Fruit fly (Drosophila melanogaster) whole organism, embryonic: ENCODE data around the gene Sfp33A2.

ENCODE experiments used
- Adf1 ChIP-seq: fragments of 200-800 bp; sonication (Bioruptor generic); IDR thresholded peaks from 2 replicates; pipeline ENCODE4 v1.3.6; 2022; ENCODE audit warnings: missing biosample characterization, missing genetic modification characterization
- B-H2 ChIP-seq: fragments of 200-800 bp; sonication (Bioruptor generic); optimal IDR thresholded peaks from 2 replicates; lab custom pipeline; 2018; ENCODE audit warnings: missing biosample characterization, mild to moderate bottlenecking, missing genetic modification characterization
- Bteb2 ChIP-seq: fragments of 200-800 bp; sonication (Bioruptor generic); optimal IDR thresholded peaks from 2 replicates; lab custom pipeline; 2016; ENCODE audit warnings: missing biosample characterization, missing genetic modification characterization
- CG10321 ChIP-seq: fragments of 200-800 bp; sonication (Bioruptor generic); IDR thresholded peaks from 2 replicates; pipeline ENCODE4 v1.3.6; 2022; ENCODE audit warnings: missing biosample characterization, missing genetic modification characterization
- CG11504 ChIP-seq: fragments of 200-800 bp; sonication (Bioruptor generic); optimal IDR thresholded peaks from 3 replicates; lab custom pipeline; 2019; ENCODE audit warnings: missing biosample characterization, mild to moderate bottlenecking, missing genetic modification characterization, moderate library complexity
- CG12744 ChIP-seq: fragments of 200-800 bp; sonication (Bioruptor generic); optimal IDR thresholded peaks from 2 replicates; lab custom pipeline; 2016; ENCODE audit warnings: missing biosample characterization, missing genetic modification characterization
- CG13894 ChIP-seq: fragments of 200-800 bp; sonication (Bioruptor generic); optimal IDR thresholded peaks from 3 replicates; lab custom pipeline; 2018; ENCODE audit warnings: missing biosample characterization, mild to moderate bottlenecking, missing genetic modification characterization, moderate library complexity
- CG15514 ChIP-seq: fragments of 200-800 bp; sonication (Bioruptor generic); optimal IDR thresholded peaks from 3 replicates; lab custom pipeline; 2017; ENCODE audit warnings: missing biosample characterization, missing genetic modification characterization, mild to moderate bottlenecking, moderate library complexity, missing genetic modification reagents
- CG16813 ChIP-seq: fragments of 200-800 bp; sonication (Bioruptor generic); IDR thresholded peaks from 3 replicates; pipeline ENCODE4 v1.3.6; 2022; ENCODE audit warnings: missing biosample characterization, missing genetic modification characterization; ENCODE audit not compliant: partially characterized antibody
- CG18011 ChIP-seq: fragments of 200-800 bp; sonication (Bioruptor generic); optimal IDR thresholded peaks from 2 replicates; lab custom pipeline; 2017; ENCODE audit warnings: missing biosample characterization, missing genetic modification characterization, mild to moderate bottlenecking, moderate library complexity, missing genotype
- CG18476 ChIP-seq: fragments of 200-800 bp; sonication (Bioruptor generic); optimal IDR thresholded peaks from 2 replicates; lab custom pipeline; 2016; ENCODE audit warnings: missing biosample characterization, mild to moderate bottlenecking, missing genetic modification characterization
- CG2120 ChIP-seq: fragments of 200-800 bp; sonication (Bioruptor generic); optimal IDR thresholded peaks from 3 replicates; lab custom pipeline; 2016; ENCODE audit warnings: missing biosample characterization, missing genetic modification characterization
- CG32772 ChIP-seq: fragments of 200-800 bp; sonication (Bioruptor generic); IDR thresholded peaks from 2 replicates; pipeline ENCODE4 v1.3.6; 2022; ENCODE audit warnings: missing biosample characterization, missing genetic modification characterization
- CG34224 ChIP-seq: fragments of 200-800 bp; sonication (Bioruptor generic); IDR thresholded peaks from 3 replicates; pipeline ENCODE4 v1.3.6; 2022; ENCODE audit warnings: missing biosample characterization, missing genetic modification characterization; ENCODE audit not compliant: partially characterized antibody
- CG3847 ChIP-seq: fragments of 200-800 bp; sonication (Bioruptor generic); IDR thresholded peaks from 2 replicates; pipeline ENCODE4 v1.3.6; 2022; ENCODE audit warnings: missing biosample characterization, missing genetic modification characterization
- CG4282 ChIP-seq: fragments of 200-800 bp; sonication (Bioruptor generic); optimal IDR thresholded peaks from 2 replicates; lab custom pipeline; 2016; ENCODE audit warnings: missing biosample characterization, missing genetic modification characterization
- CG6689 ChIP-seq: fragments of 200-800 bp; sonication (Bioruptor generic); IDR thresholded peaks from 2 replicates; pipeline ENCODE4 v1.3.6; 2022; ENCODE audit warnings: missing biosample characterization, missing genetic modification characterization
- CG7556 ChIP-seq: fragments of 200-800 bp; sonication (Bioruptor generic); optimal IDR thresholded peaks from 2 replicates; lab custom pipeline; 2017; ENCODE audit warnings: missing biosample characterization, mild to moderate bottlenecking, missing genetic modification characterization
- CG7839 ChIP-seq: fragments of 200-800 bp; sonication (Bioruptor generic); optimal IDR thresholded peaks from 3 replicates; lab custom pipeline; 2018; ENCODE audit warnings: missing biosample characterization, mild to moderate bottlenecking, missing genetic modification characterization, moderate library complexity
- CG9876 ChIP-seq: fragments of 200-800 bp; sonication (Bioruptor generic); optimal IDR thresholded peaks from 2 replicates; lab custom pipeline; 2016; ENCODE audit warnings: missing biosample characterization, missing genetic modification characterization
- CG9932 ChIP-seq: fragments of 200-800 bp; sonication (Bioruptor generic); IDR thresholded peaks from 2 replicates; pipeline ENCODE4 v1.3.6; 2022; ENCODE audit warnings: missing biosample characterization, missing genetic modification characterization
- Dbx ChIP-seq: fragments of 200-800 bp; sonication (Bioruptor generic); IDR thresholded peaks from 3 replicates; pipeline ENCODE4 v1.3.6; 2022; ENCODE audit warnings: missing biosample characterization, missing genetic modification characterization
- Dref ChIP-seq: fragments of 200-800 bp; sonication (Bioruptor generic); IDR thresholded peaks from 2 replicates; pipeline ENCODE4 v1.3.6; 2022; ENCODE audit warnings: missing biosample characterization, missing genetic modification characterization
- Ets65A ChIP-seq: fragments of 200-800 bp; sonication (Bioruptor generic); peaks from one replicate; lab custom pipeline; 2016; ENCODE audit warnings: missing biosample characterization, missing genetic modification characterization
- H15 ChIP-seq: fragments of 200-800 bp; sonication (Bioruptor generic); IDR thresholded peaks from 3 replicates; pipeline ENCODE4 v1.3.6; 2022; ENCODE audit warnings: missing biosample characterization, missing genetic modification characterization
- HmgD ChIP-seq: fragments of 200-800 bp; sonication (Bioruptor generic); optimal IDR thresholded peaks from 3 replicates; lab custom pipeline; 2016; ENCODE audit warnings: missing biosample characterization, missing genetic modification characterization
- Mad ChIP-seq: fragments of 200-800 bp; sonication (Bioruptor generic); optimal IDR thresholded peaks from 2 replicates; lab custom pipeline; 2016; ENCODE audit warnings: missing biosample characterization, missing genetic modification characterization
- Med ChIP-seq: fragments of 200-800 bp; sonication (Bioruptor generic); peaks from one replicate; lab custom pipeline; 2016; ENCODE audit warnings: missing biosample characterization, missing genetic modification characterization, mild to moderate bottlenecking, inconsistent platforms, moderate library complexity
- Myb ChIP-seq: fragments of 200-800 bp; sonication (Bioruptor generic); optimal IDR thresholded peaks from 2 replicates; lab custom pipeline; 2016; ENCODE audit warnings: missing biosample characterization, missing genetic modification characterization
- Optix ChIP-seq: fragments of 200-800 bp; sonication (Bioruptor generic); IDR thresholded peaks from 3 replicates; pipeline ENCODE4 v1.3.6; 2022; ENCODE audit warnings: missing biosample characterization, missing genetic modification characterization
- Pdp1 ChIP-seq, 2 experiments: fragments of 200-800 bp; sonication (Bioruptor generic); optimal IDR thresholded peaks; 3 replicates each; lab custom pipeline; 2016; ENCODE audit warnings: missing biosample characterization in 2 of 2, missing genetic modification characterization in 2 of 2, mild to moderate bottlenecking in 1 of 2, moderate library complexity in 1 of 2
- Rfx ChIP-seq: fragments of 200-800 bp; sonication (Bioruptor generic); IDR thresholded peaks from 2 replicates; pipeline ENCODE4 v1.3.6; 2022; ENCODE audit warnings: missing biosample characterization, missing genetic modification characterization
- Trl ChIP-seq, 3 experiments: fragments of >200 bp in 2 of 3; fragments of 200-800 bp in 1 of 3; sonication (Bioruptor generic) in 1 of 3; optimal IDR thresholded peaks; 2 replicates in 1 of 3; 3 replicates in 2 of 3; lab custom pipeline; 2016 to 2017; ENCODE audit warnings: missing biosample characterization in 1 of 3, missing genetic modification characterization in 1 of 3
- abd-A ChIP-seq: fragments of 200-800 bp; sonication (Bioruptor generic); optimal IDR thresholded peaks from 3 replicates; lab custom pipeline; 2019; ENCODE audit warnings: missing biosample characterization, mild to moderate bottlenecking, missing genetic modification characterization, moderate library complexity
- bcd ChIP-seq: fragments of 200-800 bp; sonication (Bioruptor generic); optimal IDR thresholded peaks from 2 replicates; lab custom pipeline; 2017; ENCODE audit warnings: missing biosample characterization, mild to moderate bottlenecking, missing genetic modification characterization
- btn ChIP-seq: fragments of 200-800 bp; sonication (Bioruptor generic); optimal IDR thresholded peaks from 2 replicates; lab custom pipeline; 2016; ENCODE audit warnings: missing biosample characterization, missing genetic modification characterization
- crp ChIP-seq, 2 experiments: fragments of 200-800 bp; sonication (Bioruptor generic); optimal IDR thresholded peaks; 2 replicates in 1 of 2; 3 replicates in 1 of 2; lab custom pipeline; 2017; ENCODE audit warnings: missing biosample characterization in 2 of 2, missing genetic modification characterization in 2 of 2, mild to moderate bottlenecking in 1 of 2, moderate library complexity in 1 of 2
- dimm ChIP-seq: fragments of 200-800 bp; sonication (Bioruptor generic); IDR thresholded peaks from 2 replicates; pipeline ENCODE4 v1.3.6; 2022; ENCODE audit warnings: missing biosample characterization, missing genetic modification characterization
- dm ChIP-seq: fragments of 200-800 bp; sonication (Bioruptor generic); optimal IDR thresholded peaks from 3 replicates; lab custom pipeline; 2016; ENCODE audit warnings: missing biosample characterization, missing genetic modification characterization
- ewg ChIP-seq: fragments of 200-800 bp; sonication (Bioruptor generic); optimal IDR thresholded peaks from 3 replicates; lab custom pipeline; 2017; ENCODE audit warnings: mild to moderate bottlenecking, missing biosample characterization, missing genetic modification reagents, missing genetic modification characterization
- gsb ChIP-seq: fragments of 200-800 bp; sonication (Bioruptor generic); IDR thresholded peaks from 2 replicates; pipeline ENCODE4 v1.3.6; 2022; ENCODE audit warnings: missing biosample characterization, missing genetic modification characterization
- hkb ChIP-seq, 2 experiments: fragments of 200-800 bp in 1 of 2; fragments of >200 bp in 1 of 2; sonication (Bioruptor generic) in 1 of 2; IDR thresholded peaks in 1 of 2; optimal IDR thresholded peaks in 1 of 2; 2 replicates each; pipeline versions ENCODE4 v1.3.6 to Lab custom; 2017 to 2022; ENCODE audit warnings: missing biosample characterization in 1 of 2, missing genetic modification characterization in 1 of 2
- jigr1 ChIP-seq: fragments of 200-800 bp; sonication (Bioruptor generic); IDR thresholded peaks from 3 replicates; pipeline ENCODE4 v1.3.6; 2022; ENCODE audit warnings: missing biosample characterization, missing genetic modification characterization
- ken ChIP-seq: fragments of 200-800 bp; sonication (Bioruptor generic); IDR thresholded peaks from 3 replicates; pipeline ENCODE4 v1.3.6; 2022; ENCODE audit warnings: missing biosample characterization, missing genetic modification characterization
- nmo ChIP-seq: fragments of 200-800 bp; sonication (Bioruptor generic); optimal IDR thresholded peaks from 2 replicates; lab custom pipeline; 2018; ENCODE audit warnings: missing biosample characterization, mild to moderate bottlenecking, missing genetic modification characterization, moderate library complexity
- pho ChIP-seq: fragments of 200-800 bp; sonication (Bioruptor generic); optimal IDR thresholded peaks from 2 replicates; lab custom pipeline; 2016; ENCODE audit warnings: missing biosample characterization, missing genetic modification characterization
- tin ChIP-seq: fragments of 200-800 bp; sonication (Bioruptor generic); optimal IDR thresholded peaks from 3 replicates; lab custom pipeline; 2016; ENCODE audit warnings: missing biosample characterization, missing genetic modification characterization

Sfp33A2 gene

DNA sequence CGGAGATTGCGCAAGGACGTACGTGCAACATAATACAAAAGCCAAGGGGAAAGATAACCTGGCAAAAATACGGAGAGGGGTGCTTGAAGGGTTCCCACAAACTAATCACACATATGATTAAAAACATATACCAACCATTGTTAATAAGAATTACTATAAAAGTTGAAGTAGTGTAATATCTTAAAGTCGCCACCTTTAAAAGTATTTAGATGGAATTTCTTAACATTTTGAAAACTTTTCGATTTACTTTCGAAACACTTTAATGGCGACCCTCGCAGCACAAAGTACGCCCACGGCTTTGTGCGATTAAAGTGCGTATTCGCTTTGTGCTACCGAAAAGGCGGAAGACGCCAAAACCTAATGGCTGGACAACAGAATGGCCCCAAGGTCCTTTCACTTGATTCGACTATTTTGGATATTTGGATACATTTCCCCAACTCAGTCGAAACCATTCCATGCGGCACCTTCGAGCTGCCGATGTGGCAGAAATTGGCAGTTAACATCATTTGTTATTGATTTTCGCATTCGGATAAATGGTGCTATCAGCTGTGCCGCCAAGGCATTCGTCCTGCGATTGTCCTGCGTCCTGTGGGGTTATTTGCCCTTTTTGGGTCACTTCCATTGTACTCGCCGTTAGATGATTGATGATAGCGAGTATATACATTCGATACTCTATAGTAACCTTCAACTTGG, 13.9 kb upstream of the Sfp33A2 start (continued):
- TF ChIP-seq Med = peak; percentile 70
- peak; percentile 3 for TF ChIP-seq CG7839 (tag; lab: Kevin White, UChicago)
- TF ChIP-seq tin (GFP tag; lab: Kevin White, UChicago) = no peak
- peak; percentile 25 for TF ChIP-seq Ets65A (GFP tag; lab: Kevin White, UChicago)
- TF ChIP-seq CG18476 = peak; percentile 59
- peak; percentile 55 for TF ChIP-seq CG13894 (tag; lab: Kevin White, UChicago)
- peak; percentile 9; the same call in 1 of the 2 replicates for TF ChIP-seq Rfx (GFP tag; lab: Robert Waterston, UW)
- TF ChIP-seq CG7556 (GFP tag; lab: Kevin White, UChicago) = peak; percentile 5
- peak; percentile 69 for TF ChIP-seq abd-A (tag; lab: Kevin White, UChicago)
- TF ChIP-seq, all 482 proteins: peak for 22

dm6 chr2L:11829277-11829676, 8.2 kb upstream of the Sfp33A2 start, which contains the start of gene esc:
TSS of gene esc (minus strand) at chr2L:11829405.
- TF ChIP-seq Adf1 (GFP tag; lab: Robert Waterston, UW) = peak; percentile 45
- TF ChIP-seq CG32772 (GFP tag; lab: Robert Waterston, UW) = peak; percentile 43; the same call in 1 of the 2 replicates
- TF ChIP-seq Dref (GFP tag; lab: Robert Waterston, UW) = peak; percentile 50
- TF ChIP-seq Pdp1 (GFP tag; optimal IDR thresholded peaks at IDR 0.05; lab: Kevin White, UChicago) = peak in 1 of 2 experiments; percentile 30
- TF ChIP-seq Bteb2 (GFP tag; lab: Kevin White, UChicago) = peak; percentile 25
- no peak for TF ChIP-seq dimm (GFP tag; lab: Robert Waterston, UW)
- TF ChIP-seq gsb (GFP tag; lab: Robert Waterston, UW) = no peak
- peak in 1 of 2 experiments; percentile 25 for TF ChIP-seq crp (GFP tag; optimal IDR thresholded peaks at IDR 0.05; lab: Kevin White, UChicago)
- peak; percentile 36; the same call in 1 of the 3 replicates for TF ChIP-seq CG34224 (GFP tag; lab: Robert Waterston, UW)
- TF ChIP-seq Dbx = no peak; the same call in 2 of the 3 replicates
- peak; percentile 5 for TF ChIP-seq btn (GFP tag; lab: Kevin White, UChicago)
- peak; percentile 57 for TF ChIP-seq CG2120 (GFP tag; lab: Kevin White, UChicago)
- no peak for TF ChIP-seq H15 (GFP tag; lab: Robert Waterston, UW)
- TF ChIP-seq CG18011 (GFP tag; lab: Kevin White, UChicago) = peak; percentile 41
- peak; percentile 13 for TF ChIP-seq ewg (GFP tag; lab: Kevin White, UChicago)
- peak; percentile 34; the same call in 1 of the 3 replicates for TF ChIP-seq ken (GFP tag; lab: Robert Waterston, UW)
- 0 out of 3 replicates have a peak, but pooled peaks have one; percentile 23 for TF ChIP-seq CG16813 (GFP tag; lab: Robert Waterston, UW)
- no peak for TF ChIP-seq B-H2 (GFP tag; lab: Kevin White, UChicago)
- TF ChIP-seq CG10321 (GFP tag; lab: Robert Waterston, UW) = no peak
- TF ChIP-seq CG6689 (GFP tag; lab: Robert Waterston, UW) = no peak
- TF ChIP-seq Myb (GFP tag; lab: Kevin White, UChicago) = peak; percentile 76
- peak; percentile 46 for TF ChIP-seq CG15514 (GFP tag; lab: Kevin White, UChicago)
- TF ChIP-seq CG9876 = peak; percentile 22
- TF ChIP-seq CG3847 (GFP tag; lab: Robert Waterston, UW) = peak; percentile 82
- TF ChIP-seq jigr1 = no peak
- no peak for TF ChIP-seq Optix (GFP tag; lab: Robert Waterston, UW)
- TF ChIP-seq CG9932 (GFP tag; lab: Robert Waterston, UW) = peak; percentile 60
- TF ChIP-seq CG4282 (GFP tag; lab: Kevin White, UChicago) = peak; percentile 61
- peak; percentile 26 for TF ChIP-seq dm
- no peak for TF ChIP-seq CG11504 (tag; lab: Kevin White, UChicago)
- peak; percentile 61 for TF ChIP-seq Mad (GFP tag; lab: Kevin White, UChicago)
- peak; percentile 29 for TF ChIP-seq pho
- peak; percentile 62 for TF ChIP-seq nmo
- peak; percentile 15 for TF ChIP-seq CG12744 (GFP tag; lab: Kevin White, UChicago)
- TF ChIP-seq bcd (GFP tag; lab: Kevin White, UChicago) = peak; percentile 26
- TF ChIP-seq hkb (optimal IDR thresholded peaks at IDR 0.05; lab: Kevin White, UChicago) = peak; percentile 9
- no peak for TF ChIP-seq hkb (GFP tag; IDR thresholded peaks at IDR 0.05; lab: Robert Waterston, UW)
- no peak for TF ChIP-seq Trl (optimal IDR thresholded peaks at IDR 0.05; lab: Kevin White, UChicago)
- TF ChIP-seq Trl (GFP tag; optimal IDR thresholded peaks at IDR 0.05; lab: Kevin White, UChicago) = peak; percentile 18
- TF ChIP-seq HmgD (GFP tag; lab: Kevin White, UChicago) = peak; percentile 65
